Fruit fly (Drosophila melanogaster) whole organism, pupa: ENCODE measurements around the gene ZnT35C.

ENCODE experiments used
- CG10348 ChIP-seq: fragments of 200-800 bp; sonication (Bioruptor generic); IDR thresholded peaks from 2 replicates; pipeline ENCODE4 v1.3.6; 2022; ENCODE audit warnings: missing biosample characterization, missing genetic modification characterization
- CG13204 ChIP-seq: fragments of 200-800 bp; sonication (Bioruptor generic); optimal IDR thresholded peaks from 2 replicates; lab custom pipeline; 2018; ENCODE audit warnings: missing biosample characterization, mild to moderate bottlenecking, missing genetic modification characterization, moderate library complexity
- CG34367 ChIP-seq: fragments of 200-800 bp; sonication (Bioruptor generic); optimal IDR thresholded peaks from 2 replicates; lab custom pipeline; 2018; ENCODE audit warnings: missing biosample characterization, mild to moderate bottlenecking, missing genetic modification characterization
- CG4496 ChIP-seq: fragments of 200-800 bp; sonication (Bioruptor generic); IDR thresholded peaks from 3 replicates; pipeline ENCODE4 v1.3.6; 2022; ENCODE audit warnings: missing biosample characterization, missing genetic modification characterization
- D1 ChIP-seq: fragments of 200-800 bp; sonication (Bioruptor generic); optimal IDR thresholded peaks from 2 replicates; lab custom pipeline; 2018; ENCODE audit warnings: missing biosample characterization, mild to moderate bottlenecking, missing genetic modification characterization, moderate library complexity
- EcR ChIP-seq: fragments of 200-800 bp; sonication (Bioruptor generic); optimal IDR thresholded peaks from 3 replicates; lab custom pipeline; 2019; ENCODE audit warnings: missing biosample characterization, missing genetic modification characterization, mild to moderate bottlenecking, moderate library complexity, missing genetic modification reagents
- Pif1B ChIP-seq: fragments of 200-800 bp; sonication (Bioruptor generic); optimal IDR thresholded peaks from 3 replicates; lab custom pipeline; 2016; ENCODE audit warnings: missing biosample characterization, missing genetic modification characterization

- no peak for TF ChIP-seq CG13204 (GFP tag; lab: Kevin White, UChicago)
- no peak for TF ChIP-seq EcR (GFP tag; lab: Kevin White, UChicago)
- TF ChIP-seq CG10348 (GFP tag; lab: Robert Waterston, UW): no peak
- no peak for TF ChIP-seq Pif1B (GFP tag; lab: Kevin White, UChicago)
- TF ChIP-seq CG34367 (tag; lab: Kevin White, UChicago): no peak
- TF ChIP-seq CG4496 (GFP tag; lab: Robert Waterston, UW): no peak
- TF ChIP-seq D1 (tag; lab: Kevin White, UChicago): no peak
Observed at dm6 chr2L:15200409-15200808, 47.1 kb downstream of the ZnT35C start, which contains the start of gene CG4168.
